Fruit fly (Drosophila melanogaster): ENCODE data around the gene CG7794.

- TF ChIP-seq vri (GFP tag; optimal IDR thresholded peaks at IDR 0.05): no peak
- TF ChIP-seq CG11902 (GFP tag; optimal IDR thresholded peaks at IDR 0.05): no peak
- TF ChIP-seq CG15336 (GFP tag; IDR thresholded peaks at IDR 0.05): no peak
- TF ChIP-seq Blimp-1 (GFP tag; optimal IDR thresholded peaks at IDR 0.05): no peak
- TF ChIP-seq CG7368 (GFP tag; optimal IDR thresholded peaks at IDR 0.05): no peak
- no peak for TF ChIP-seq Sox102F (GFP tag; optimal IDR thresholded peaks at IDR 0.05)
- no peak for TF ChIP-seq fkh (GFP tag; optimal IDR thresholded peaks at IDR 0.05)
- TF ChIP-seq Smox (GFP tag; optimal IDR thresholded peaks at IDR 0.05): peak; percentile 23
- no peak for TF ChIP-seq cyc (GFP tag; optimal IDR thresholded peaks at IDR 0.05)
- no peak for TF ChIP-seq CG16779 (tag; optimal IDR thresholded peaks at IDR 0.05)
- peak; percentile 40 for TF ChIP-seq CG10631 (GFP tag; optimal IDR thresholded peaks at IDR 0.05)
- no peak for TF ChIP-seq spab (GFP tag; optimal IDR thresholded peaks at IDR 0.05)
- TF ChIP-seq salr (GFP tag; optimal IDR thresholded peaks at IDR 0.05): no peak
- no peak for TF ChIP-seq Eip93F (GFP tag; optimal IDR thresholded peaks at IDR 0.05)
Measured at dm6 chr3R:18067930-18068329, 44.4 kb downstream of the CG7794 start.

All from whole organism, prepupa.